Worm (Caenorhabditis elegans) whole organism, early embryonic: Measurements from ENCODE around the gene ZC168.2.

Source experiments
- B0310.2 ChIP-seq: sonication (generic microtip); optimal IDR thresholded peaks from 2 replicates; lab custom pipeline; 2016; ENCODE audit warnings: mild to moderate bottlenecking, missing genetic modification characterization, missing compliant biosample characterization
- F13C5.2 ChIP-seq: sonication (generic microtip); optimal IDR thresholded peaks from 2 replicates; lab custom pipeline; 2017; ENCODE audit warnings: mild to moderate bottlenecking, missing genetic modification characterization, inconsistent platforms, missing compliant biosample characterization
- aly-1 ChIP-seq: sonication (generic microtip); optimal IDR thresholded peaks from 2 replicates; lab custom pipeline; 2016; ENCODE audit warnings: missing genetic modification characterization, missing compliant biosample characterization
- ama-1 ChIP-seq: fragments of 150-350 bp; optimal IDR thresholded peaks from 2 replicates; lab custom pipeline; 2014
- ceh-13 ChIP-seq: fragments of 200-800 bp; sonication (Bioruptor generic); optimal IDR thresholded peaks from 2 replicates; lab custom pipeline; 2018; ENCODE audit warnings: mild to moderate bottlenecking, missing genetic modification characterization, missing compliant biosample characterization
- ceh-36 ChIP-seq: sonication (generic microtip); optimal IDR thresholded peaks from 2 replicates; lab custom pipeline; 2016; ENCODE audit warnings: missing genetic modification characterization, inconsistent platforms, missing compliant biosample characterization
- ets-7 ChIP-seq: sonication (generic microtip); optimal IDR thresholded peaks from 2 replicates; lab custom pipeline; 2016; ENCODE audit warnings: missing genotype, missing genetic modification characterization, missing compliant biosample characterization
- flt-1 ChIP-seq: fragments of 200-800 bp; sonication (Bioruptor generic); IDR thresholded peaks from 2 replicates; pipeline ENCODE4 v1.3.6; 2022; ENCODE audit warnings: missing genetic modification characterization, missing compliant biosample characterization
- hmbx-1 ChIP-seq: sonication (generic microtip); optimal IDR thresholded peaks from 2 replicates; lab custom pipeline; 2016; ENCODE audit warnings: mild to moderate bottlenecking, missing genetic modification characterization, missing compliant biosample characterization
- hmg-4 ChIP-seq: fragments of 200-800 bp; sonication (Bioruptor generic); optimal IDR thresholded peaks from 2 replicates; lab custom pipeline; 2018; ENCODE audit warnings: mild to moderate bottlenecking, missing genetic modification characterization, missing compliant biosample characterization
- hnd-1 ChIP-seq: sonication (generic microtip); optimal IDR thresholded peaks from 2 replicates; lab custom pipeline; 2016; ENCODE audit warnings: missing genetic modification characterization, missing compliant biosample characterization
- pes-1 ChIP-seq: fragments of 200-800 bp; sonication (Bioruptor generic); IDR thresholded peaks from 2 replicates; pipeline ENCODE4 v1.3.6; 2022; ENCODE audit warnings: missing genetic modification reagents, missing genetic modification characterization, missing compliant biosample characterization
- scrt-1 ChIP-seq: fragments of 200-800 bp; sonication (Bioruptor generic); IDR thresholded peaks from 2 replicates; pipeline ENCODE4 v1.3.6; 2022; ENCODE audit warnings: missing genetic modification characterization, missing compliant biosample characterization
- sea-1 ChIP-seq: fragments of 200-800 bp; sonication (Bioruptor generic); conservative IDR thresholded peaks from 2 replicates; pipeline ENCODE4 v1.3.6; 2022; ENCODE audit warnings: missing genetic modification characterization, missing compliant biosample characterization
- tbx-11 ChIP-seq: fragments of 200-800 bp; sonication (Bioruptor generic); IDR thresholded peaks from 2 replicates; pipeline ENCODE4 v1.3.6; 2022; ENCODE audit warnings: missing genetic modification characterization, missing compliant biosample characterization
- tbx-37 ChIP-seq: fragments of 200-800 bp; sonication (Bioruptor generic); conservative IDR thresholded peaks from 2 replicates; pipeline ENCODE4 v1.3.6; 2022; ENCODE audit warnings: missing genetic modification reagents, missing genetic modification characterization, missing compliant biosample characterization
- tra-4 ChIP-seq: sonication (generic microtip); optimal IDR thresholded peaks from 2 replicates; lab custom pipeline; 2017; ENCODE audit warnings: missing genetic modification characterization, missing compliant biosample characterization

The ZC168.2 gene

DNA sequence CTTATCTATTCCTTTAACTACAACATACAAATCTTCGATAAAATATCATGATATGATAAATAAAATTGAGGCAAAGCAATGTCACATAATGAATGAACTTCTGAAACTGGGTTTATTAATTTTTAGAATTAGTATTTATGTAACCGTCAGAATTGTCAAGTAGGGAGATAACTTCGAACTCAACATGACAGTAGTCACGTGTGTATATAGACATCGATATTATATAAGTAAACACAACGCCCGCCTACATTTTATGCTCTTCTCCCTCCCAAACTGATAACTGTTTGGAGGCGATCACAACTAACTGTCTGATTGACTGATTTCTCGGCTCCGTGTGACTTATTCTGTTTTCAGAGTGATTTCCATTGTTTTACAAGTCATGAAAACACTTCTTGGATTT is 33.5 kb downstream of the ZC168.2 start, which contains the start of gene ugt-54:
Gene ugt-54, plus strand, starts transcription at position 355 of the 400 bp plus-strand sequence.
- TF ChIP-seq tra-4 (no peak), scrt-1 (GFP tag; lab: Robert Waterston, UW) (no peak), hnd-1 (no peak), tbx-11 (no peak), sea-1 (GFP tag; lab: Robert Waterston, UW) (no peak), B0310.2 (no peak), ama-1 (lab: Kevin White, UChicago) (no peak)

DNA sequence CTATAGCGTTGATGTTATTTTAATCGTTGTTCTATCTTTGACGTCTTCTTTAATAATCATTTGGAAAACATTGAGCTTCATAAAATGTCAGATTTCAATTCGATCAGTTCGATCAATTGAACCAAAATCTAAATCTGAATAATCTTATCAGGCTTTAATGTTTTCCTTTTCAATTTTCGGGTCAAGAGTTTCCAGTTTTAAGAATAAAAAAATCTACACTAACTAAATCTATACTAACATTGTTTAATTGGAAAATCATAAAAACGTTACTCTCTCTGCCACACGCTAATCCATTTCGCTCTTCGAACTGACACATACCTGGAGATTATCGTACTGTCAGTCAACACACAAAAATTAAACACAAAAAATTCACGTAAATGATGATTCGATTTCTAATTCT is 36.4 kb downstream of the ZC168.2 start, which contains the start of gene T25B9.11:
Gene T25B9.11, plus strand, starts transcription at position 301 of the 400 bp plus-strand sequence.
- TF ChIP-seq ama-1 (lab: Kevin White, UChicago) (no peak), ceh-36 (tag; lab: Kevin White, UChicago) (no peak), flt-1 (no peak), hmg-4 (GFP tag; lab: Kevin White, UChicago) (no peak), hmbx-1 (tag; lab: Kevin White, UChicago) (no peak), sea-1 (GFP tag; lab: Robert Waterston, UW) (no peak), F13C5.2 (tag; lab: Kevin White, UChicago) (no peak), aly-1 (no peak), tbx-11 (no peak), tbx-37 (GFP tag; lab: Robert Waterston, UW) (no peak), pes-1 (GFP tag; lab: Robert Waterston, UW) (no peak)

DNA sequence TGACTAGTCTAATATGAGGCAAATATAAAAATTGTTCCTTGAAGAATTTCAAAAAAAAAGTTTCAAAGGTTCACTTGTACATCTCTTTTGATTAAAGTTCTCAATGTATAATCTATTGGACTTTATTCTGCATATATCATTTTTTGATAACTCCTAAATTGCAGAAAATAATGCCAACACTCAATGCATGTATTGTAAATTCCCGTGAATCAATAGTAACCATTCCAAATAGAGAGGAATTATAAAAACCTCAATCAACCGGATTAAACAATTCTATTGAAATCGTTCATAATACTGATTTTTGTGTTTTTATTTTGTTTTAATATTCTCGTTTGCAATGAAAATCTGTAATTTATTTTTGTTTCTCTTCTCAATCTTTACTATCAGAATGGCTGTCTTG is 37.2 kb downstream of the ZC168.2 start, which contains the start of gene T25B9.12:
Gene T25B9.12, plus strand, starts transcription at position 301 of the 400 bp plus-strand sequence.
- TF ChIP-seq tra-4 (no peak), aly-1 (no peak), B0310.2 (no peak), ama-1 (lab: Kevin White, UChicago) (no peak), hmg-4 (GFP tag; lab: Kevin White, UChicago) (no peak), ets-7 (tag; lab: Kevin White, UChicago) (no peak), sea-1 (GFP tag; lab: Robert Waterston, UW) (no peak), hnd-1 (no peak), flt-1 (no peak), scrt-1 (GFP tag; lab: Robert Waterston, UW) (no peak), hmbx-1 (tag; lab: Kevin White, UChicago) (no peak), tbx-37 (GFP tag; lab: Robert Waterston, UW) (no peak), ceh-36 (tag; lab: Kevin White, UChicago) (no peak), pes-1 (GFP tag; lab: Robert Waterston, UW) (no peak), tbx-11 (no peak), F13C5.2 (tag; lab: Kevin White, UChicago) (no peak), ceh-13 (no peak)

DNA sequence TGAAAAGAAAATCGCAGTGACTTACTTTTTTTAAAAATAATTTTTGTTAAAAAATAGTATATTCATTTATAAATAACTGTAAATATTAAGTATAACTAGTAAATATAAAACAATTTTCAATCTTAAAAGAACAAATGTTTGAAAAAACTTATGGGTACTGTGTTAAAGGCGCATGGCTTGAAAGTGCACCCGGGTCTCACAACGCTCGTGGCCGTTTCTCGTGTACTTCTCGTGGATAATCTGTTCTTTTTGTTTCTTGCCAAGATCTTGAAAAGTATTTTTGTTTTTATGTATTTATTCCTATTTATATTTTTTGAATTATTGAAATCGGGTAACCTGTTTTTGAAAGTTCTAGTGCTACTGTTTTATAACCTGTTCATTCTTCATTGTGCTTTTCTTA is 38.2 kb downstream of the ZC168.2 start:
- TF ChIP-seq ceh-13 (no peak), scrt-1 (GFP tag; lab: Robert Waterston, UW) (no peak), sea-1 (GFP tag; lab: Robert Waterston, UW) (no peak), tbx-11 (no peak), B0310.2 (no peak), tbx-37 (GFP tag; lab: Robert Waterston, UW) (no peak), tra-4 (no peak), ets-7 (tag; lab: Kevin White, UChicago) (no peak), aly-1 (no peak), hmg-4 (GFP tag; lab: Kevin White, UChicago) (no peak), ceh-36 (tag; lab: Kevin White, UChicago) (no peak), flt-1 (no peak), hnd-1 (no peak), F13C5.2 (tag; lab: Kevin White, UChicago) (no peak)

DNA sequence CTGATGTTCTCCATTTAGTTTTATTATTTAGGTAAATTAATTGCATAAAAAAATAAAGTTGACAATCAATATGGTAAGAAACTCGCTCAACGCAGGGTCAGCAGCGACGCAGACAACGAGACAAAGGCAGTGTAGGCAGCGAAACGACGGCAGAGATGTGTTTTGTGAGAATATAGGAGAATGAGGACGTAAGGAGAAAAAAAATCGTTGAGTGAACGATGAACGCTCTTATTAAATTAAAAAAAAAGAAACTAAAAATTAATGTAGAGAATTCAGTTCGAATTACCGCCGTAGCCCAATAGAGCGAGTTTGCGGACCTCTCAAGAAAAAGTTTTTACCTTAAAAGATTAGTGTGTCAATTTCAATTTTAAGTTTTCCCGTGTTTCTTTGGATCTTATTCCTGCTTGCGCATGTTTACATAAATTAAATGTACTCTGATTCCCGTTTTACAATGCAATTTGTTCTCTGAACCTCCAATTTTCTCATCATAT is 40.4 kb downstream of the ZC168.2 start, which contains the start of gene T25B9.8:
Gene T25B9.8, minus strand, starts transcription at position 51 of the 491 bp plus-strand sequence.
- no peak for TF ChIP-seq scrt-1 (GFP tag; lab: Robert Waterston, UW)
- TF ChIP-seq hmbx-1 (tag; lab: Kevin White, UChicago) = no peak
- TF ChIP-seq sea-1 (GFP tag; lab: Robert Waterston, UW) = no peak
- TF ChIP-seq B0310.2 = no peak
- no peak for TF ChIP-seq F13C5.2 (tag; lab: Kevin White, UChicago)
- TF ChIP-seq ets-7 (tag; lab: Kevin White, UChicago) = no peak
- no peak for TF ChIP-seq flt-1
- TF ChIP-seq tra-4 = no peak
- no peak for TF ChIP-seq tbx-11
- no peak for TF ChIP-seq hmg-4 (GFP tag; lab: Kevin White, UChicago)

DNA sequence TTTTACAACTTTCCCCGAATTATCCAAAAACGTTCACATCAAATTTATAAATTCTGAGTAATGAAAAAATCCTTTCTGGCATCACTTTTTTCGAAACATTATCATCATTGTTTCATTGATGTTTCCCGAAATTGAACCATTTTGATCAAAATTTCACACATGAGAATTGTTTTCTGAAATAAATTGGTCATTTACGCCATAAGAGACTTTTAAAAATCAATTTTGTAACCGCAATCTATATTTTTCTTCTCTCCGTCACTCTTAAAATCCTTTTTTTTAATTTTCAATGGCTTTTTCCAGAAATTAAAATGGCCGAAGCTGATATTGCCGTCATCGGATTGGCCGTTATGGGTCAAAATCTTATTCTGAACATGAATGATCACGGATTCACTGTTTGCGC is 41.5 kb downstream of the ZC168.2 start, which contains the start of gene T25B9.9:
Gene T25B9.9, plus strand, starts transcription at position 301 of the 400 bp plus-strand sequence.
- no peak for TF ChIP-seq ceh-36 (tag; lab: Kevin White, UChicago)
- no peak for TF ChIP-seq flt-1
- no peak for TF ChIP-seq tbx-37 (GFP tag; lab: Robert Waterston, UW)
- TF ChIP-seq pes-1 (GFP tag; lab: Robert Waterston, UW) = no peak
- no peak for TF ChIP-seq ets-7 (tag; lab: Kevin White, UChicago)
- TF ChIP-seq ceh-13 = no peak
- no peak for TF ChIP-seq F13C5.2 (tag; lab: Kevin White, UChicago)
- TF ChIP-seq hnd-1 = no peak
- TF ChIP-seq tbx-11 = no peak
- TF ChIP-seq scrt-1 (GFP tag; lab: Robert Waterston, UW) = no peak
- TF ChIP-seq hmbx-1 (tag; lab: Kevin White, UChicago) = no peak
- TF ChIP-seq aly-1 = no peak
- TF ChIP-seq ama-1 (lab: Kevin White, UChicago) = no peak
- no peak for TF ChIP-seq hmg-4 (GFP tag; lab: Kevin White, UChicago)
- TF ChIP-seq tra-4 = no peak

DNA sequence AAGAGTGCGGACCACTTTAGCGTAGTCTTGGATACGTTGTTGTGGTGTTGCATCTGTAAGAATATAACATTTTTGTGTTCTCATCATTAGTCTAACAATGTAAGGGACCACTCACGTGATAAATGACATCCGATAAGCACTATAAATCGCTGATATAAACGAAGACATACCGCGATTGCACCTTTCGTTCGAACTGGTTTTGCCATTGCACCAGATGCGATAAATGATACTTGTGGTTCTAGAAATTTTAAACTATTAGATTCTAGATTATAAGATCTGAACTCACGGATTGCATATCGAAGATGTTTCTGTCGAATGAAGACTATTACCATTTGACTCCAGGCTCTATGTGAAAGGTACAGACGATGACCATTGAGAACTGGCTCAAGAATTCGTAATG is 43.5 kb downstream of the ZC168.2 start:
- TF ChIP-seq flt-1 (no peak), tra-4 (no peak), hmg-4 (GFP tag; lab: Kevin White, UChicago) (no peak), ets-7 (tag; lab: Kevin White, UChicago) (no peak)

DNA sequence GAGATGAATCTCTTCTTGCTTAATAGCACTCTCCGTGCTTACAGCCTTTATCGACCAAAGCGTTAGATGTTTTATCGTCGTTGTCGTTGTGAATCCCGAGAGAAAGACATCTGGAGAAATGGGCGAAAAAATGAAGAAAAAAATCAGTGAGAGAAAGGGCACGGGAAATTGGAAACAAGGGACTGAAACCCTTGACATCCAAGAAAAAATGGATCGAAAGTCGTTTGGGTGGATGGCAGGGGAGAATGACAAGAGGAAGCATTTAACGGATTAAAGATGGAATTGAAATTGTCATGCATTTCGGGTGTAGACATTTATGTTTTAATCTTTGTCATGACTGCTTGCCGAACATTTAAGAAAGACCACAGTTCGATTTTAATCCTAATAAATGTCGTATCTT is 46.0 kb downstream of the ZC168.2 start, which contains the start of gene inpp-1:
Gene inpp-1, minus strand, starts transcription at position 101 of the 400 bp plus-strand sequence.
- no peak for TF ChIP-seq pes-1 (GFP tag; lab: Robert Waterston, UW)
